Fruit fly (Drosophila melanogaster): ENCODE measurements around the gene Brf.

The Brf gene

dm6 chr3R:17386168-17386819 lies 4.8 kb downstream of the Brf start (continued):
- TF ChIP-seq CG4617 (GFP tag; optimal IDR thresholded peaks at IDR 0.05; ENCODE audit: borderline replicate concordance) (peak; percentile 2), ssp (GFP tag; IDR thresholded peaks at IDR 0.05) (peak; percentile 48), org-1 (GFP tag; optimal IDR thresholded peaks at IDR 0.05) (peak; percentile 8), ewg (GFP tag; optimal IDR thresholded peaks at IDR 0.05) (peak; percentile 64), HmgD (GFP tag; optimal IDR thresholded peaks at IDR 0.05) (no peak), CG30431 (GFP tag; optimal IDR thresholded peaks at IDR 0.05) (peak; percentile 42), Sin3A (optimal IDR thresholded peaks at IDR 0.05) (no peak), CG7928 (GFP tag; optimal IDR thresholded peaks at IDR 0.05) (no peak), CG30020 (tag; optimal IDR thresholded peaks at IDR 0.05) (no peak), CG31365 (tag; optimal IDR thresholded peaks at IDR 0.05) (no peak), CG3995 (GFP tag; optimal IDR thresholded peaks at IDR 0.05) (no peak), sd (tag; optimal IDR thresholded peaks at IDR 0.05) (no peak), ase (GFP tag; IDR thresholded peaks at IDR 0.05) (0 out of 3 replicates have a peak, but pooled peaks have one; percentile 45), D (optimal IDR thresholded peaks at IDR 0.05) (no peak), D (GFP tag; optimal IDR thresholded peaks at IDR 0.05) (peak; percentile 75), unc-4 (GFP tag; IDR thresholded peaks at IDR 0.05; ENCODE audit: partially characterized antibody) (no peak), Elba2 (GFP tag; optimal IDR thresholded peaks at IDR 0.05) (no peak), D19A (tag; optimal IDR thresholded peaks at IDR 0.05) (peak; percentile 68), cad (GFP tag; optimal IDR thresholded peaks at IDR 0.05) (no peak), MESR4 (GFP tag; optimal IDR thresholded peaks at IDR 0.05) (no peak), Lim3 (GFP tag; IDR thresholded peaks at IDR 0.05) (peak; percentile 52; the same call in 1 of the 2 replicates), dmrt99B (tag; optimal IDR thresholded peaks at IDR 0.05) (peak; percentile 85), dysf (GFP tag; IDR thresholded peaks at IDR 0.05) (peak; percentile 65), wek (GFP tag; optimal IDR thresholded peaks at IDR 0.05) (peak; percentile 45), Hr39 (optimal IDR thresholded peaks at IDR 0.05) (no peak), crp (GFP tag; optimal IDR thresholded peaks at IDR 0.05) (no peak), phol (tag; optimal IDR thresholded peaks at IDR 0.05) (peak; percentile 84), CG32767 (GFP tag; IDR thresholded peaks at IDR 0.05) (peak; percentile 63; the same call in 1 of the 2 replicates), Med (GFP tag) (peak; percentile 90), zfh2 (GFP tag; optimal IDR thresholded peaks at IDR 0.05) (peak; percentile 12), Hr78 (GFP tag; optimal IDR thresholded peaks at IDR 0.05) (peak in 1 of 2 experiments; percentile 29), luna (GFP tag; optimal IDR thresholded peaks at IDR 0.05) (no peak), CG9817 (tag; optimal IDR thresholded peaks at IDR 0.05) (peak; percentile 58), CG12744 (GFP tag; optimal IDR thresholded peaks at IDR 0.05) (no peak), stc (GFP tag; IDR thresholded peaks at IDR 0.05) (peak; percentile 86), Antp (GFP tag; optimal IDR thresholded peaks at IDR 0.05) (peak; percentile 55), grn (GFP tag; optimal IDR thresholded peaks at IDR 0.05) (no peak), CG5953 (GFP tag; IDR thresholded peaks at IDR 0.05) (peak; percentile 78), Ravus (GFP tag; IDR thresholded peaks at IDR 0.05) (no peak), Max (GFP tag; optimal IDR thresholded peaks at IDR 0.05) (peak; percentile 45), disco-r (GFP tag; optimal IDR thresholded peaks at IDR 0.05) (no peak), CG15601 (tag; optimal IDR thresholded peaks at IDR 0.05) (peak; percentile 59), Ada2b (GFP tag; IDR thresholded peaks at IDR 0.05) (peak; percentile 63), CG6854 (GFP tag; optimal IDR thresholded peaks at IDR 0.05) (no peak), CG17186 (GFP tag; optimal IDR thresholded peaks at IDR 0.05) (peak; percentile 22), CG34376 (GFP tag; optimal IDR thresholded peaks at IDR 0.05) (no peak), Hsf (GFP tag; optimal IDR thresholded peaks at IDR 0.05) (peak; percentile 54), gfzf (GFP tag; optimal IDR thresholded peaks at IDR 0.05) (no peak), Dek (tag; optimal IDR thresholded peaks at IDR 0.05) (no peak), Gsc (GFP tag; IDR thresholded peaks at IDR 0.05) (peak; percentile 55; the same call in 1 of the 2 replicates), CG14050 (GFP tag; IDR thresholded peaks at IDR 0.05) (peak; percentile 68)
